Fruit fly (Drosophila melanogaster) whole organism, embryonic: ENCODE results near the gene CG42553.

Experiments used
- Adf1 ChIP-seq: fragments of 200-800 bp; sonication (Bioruptor generic); IDR thresholded peaks from 2 replicates; pipeline ENCODE4 v1.3.6; 2022; ENCODE audit warnings: missing biosample characterization, missing genetic modification characterization
- Bteb2 ChIP-seq: fragments of 200-800 bp; sonication (Bioruptor generic); optimal IDR thresholded peaks from 2 replicates; lab custom pipeline; 2016; ENCODE audit warnings: missing biosample characterization, missing genetic modification characterization
- CG10209 ChIP-seq: fragments of 200-800 bp; sonication (Bioruptor generic); optimal IDR thresholded peaks from 3 replicates; lab custom pipeline; 2017; ENCODE audit warnings: missing biosample characterization, mild to moderate bottlenecking, missing genetic modification characterization, missing genetic modification reagents
- CG10321 ChIP-seq: fragments of 200-800 bp; sonication (Bioruptor generic); IDR thresholded peaks from 2 replicates; pipeline ENCODE4 v1.3.6; 2022; ENCODE audit warnings: missing biosample characterization, missing genetic modification characterization
- CG10565 ChIP-seq: fragments of 200-800 bp; sonication (Bioruptor generic); optimal IDR thresholded peaks from 3 replicates; lab custom pipeline; 2016; ENCODE audit warnings: missing biosample characterization, mild to moderate bottlenecking, missing genetic modification characterization
- CG1233 ChIP-seq: fragments of 200-800 bp; sonication (Bioruptor generic); optimal IDR thresholded peaks from 4 replicates; lab custom pipeline; 2018; ENCODE audit warnings: missing biosample characterization, mild to moderate bottlenecking, missing genetic modification characterization
- CG12769 ChIP-seq: fragments of 200-800 bp; sonication (Bioruptor generic); optimal IDR thresholded peaks from 2 replicates; lab custom pipeline; 2019; ENCODE audit warnings: missing biosample characterization, mild to moderate bottlenecking, missing genetic modification characterization, moderate library complexity
- CG13123 ChIP-seq: fragments of 200-800 bp; sonication (Bioruptor generic); optimal IDR thresholded peaks from 2 replicates; lab custom pipeline; 2016; ENCODE audit warnings: missing biosample characterization, missing genetic modification characterization
- CG14710 ChIP-seq: fragments of 200-800 bp; sonication (Bioruptor generic); optimal IDR thresholded peaks from 3 replicates; lab custom pipeline; 2019; ENCODE audit warnings: missing biosample characterization, mild to moderate bottlenecking, missing genetic modification characterization, moderate library complexity
- CG17359 ChIP-seq: fragments of 200-800 bp; sonication (Bioruptor generic); optimal IDR thresholded peaks from 3 replicates; lab custom pipeline; 2018; ENCODE audit warnings: missing biosample characterization, mild to moderate bottlenecking, missing genetic modification characterization, moderate library complexity
- CG1832 ChIP-seq: fragments of 200-800 bp; sonication (Bioruptor generic); optimal IDR thresholded peaks from 2 replicates; lab custom pipeline; 2017; ENCODE audit warnings: missing biosample characterization, mild to moderate bottlenecking, missing genetic modification characterization, inconsistent platforms
- CG2129 ChIP-seq: fragments of 200-800 bp; sonication (Bioruptor generic); IDR thresholded peaks from 2 replicates; pipeline ENCODE4 v1.3.6; 2022; ENCODE audit warnings: missing biosample characterization, missing genetic modification characterization; ENCODE audit not compliant: partially characterized antibody
- CG31365 ChIP-seq: fragments of 200-800 bp; sonication (Bioruptor generic); optimal IDR thresholded peaks from 2 replicates; lab custom pipeline; 2018; ENCODE audit warnings: missing biosample characterization, mild to moderate bottlenecking, missing genetic modification characterization
- CG4360 ChIP-seq: fragments of 200-800 bp; sonication (Bioruptor generic); IDR thresholded peaks from 2 replicates; pipeline ENCODE4 v1.3.6; 2022; ENCODE audit warnings: missing biosample characterization, missing genetic modification characterization
- CG4617 ChIP-seq: fragments of 200-800 bp; sonication (Bioruptor generic); optimal IDR thresholded peaks from 3 replicates; lab custom pipeline; 2016; ENCODE audit warnings: missing biosample characterization, missing genetic modification characterization, borderline replicate concordance
- CG6813 ChIP-seq: fragments of 200-800 bp; sonication (Bioruptor generic); optimal IDR thresholded peaks from 2 replicates; lab custom pipeline; 2017; ENCODE audit warnings: missing biosample characterization, missing genetic modification characterization, mild to moderate bottlenecking, moderate library complexity, missing genetic modification reagents
- CG7271 ChIP-seq: fragments of 200-800 bp; sonication (Bioruptor generic); optimal IDR thresholded peaks from 2 replicates; lab custom pipeline; 2018; ENCODE audit warnings: missing biosample characterization, mild to moderate bottlenecking, missing genetic modification characterization, moderate library complexity
- CG9437 ChIP-seq: fragments of 200-800 bp; sonication (Bioruptor generic); optimal IDR thresholded peaks from 2 replicates; lab custom pipeline; 2018; ENCODE audit warnings: missing biosample characterization, mild to moderate bottlenecking, missing genetic modification characterization
- Camta ChIP-seq: fragments of 200-800 bp; sonication (Bioruptor generic); optimal IDR thresholded peaks from 2 replicates; lab custom pipeline; 2016; ENCODE audit warnings: missing biosample characterization, missing genetic modification characterization
- D19B ChIP-seq: fragments of 200-800 bp; sonication (Bioruptor generic); optimal IDR thresholded peaks from 2 replicates; lab custom pipeline; 2017; ENCODE audit warnings: missing biosample characterization, mild to moderate bottlenecking, missing genetic modification characterization
- Ets97D ChIP-seq: fragments of 200-800 bp; sonication (Bioruptor generic); optimal IDR thresholded peaks from 3 replicates; lab custom pipeline; 2016; ENCODE audit warnings: missing biosample characterization, missing genetic modification characterization
- Gsc ChIP-seq: fragments of 200-800 bp; sonication (Bioruptor generic); IDR thresholded peaks from 2 replicates; pipeline ENCODE4 v1.3.6; 2022; ENCODE audit warnings: missing biosample characterization, missing genetic modification characterization
- H2.0 ChIP-seq: fragments of 200-800 bp; sonication (Bioruptor generic); IDR thresholded peaks from 2 replicates; pipeline ENCODE4 v1.3.6; 2022; ENCODE audit warnings: missing biosample characterization, missing genetic modification characterization
- Kr ChIP-seq: fragments of 200-800 bp; sonication (Bioruptor generic); optimal IDR thresholded peaks from 2 replicates; lab custom pipeline; 2017; ENCODE audit warnings: missing biosample characterization, mild to moderate bottlenecking, missing genetic modification characterization
- Lhr ChIP-seq: fragments of 200-800 bp; sonication (Bioruptor generic); optimal IDR thresholded peaks from 3 replicates; lab custom pipeline; 2017; ENCODE audit warnings: mild to moderate bottlenecking, missing biosample characterization, missing genetic modification reagents, missing genetic modification characterization
- Mad ChIP-seq: fragments of 200-800 bp; sonication (Bioruptor generic); optimal IDR thresholded peaks from 2 replicates; lab custom pipeline; 2016; ENCODE audit warnings: missing biosample characterization, missing genetic modification characterization
- Myb ChIP-seq: fragments of 200-800 bp; sonication (Bioruptor generic); optimal IDR thresholded peaks from 2 replicates; lab custom pipeline; 2016; ENCODE audit warnings: missing biosample characterization, missing genetic modification characterization
- Nf-YB ChIP-seq: fragments of 200-800 bp; sonication (Bioruptor generic); optimal IDR thresholded peaks from 3 replicates; lab custom pipeline; 2019; ENCODE audit warnings: missing biosample characterization, mild to moderate bottlenecking, missing genetic modification characterization, moderate library complexity
- Oli ChIP-seq: fragments of 200-800 bp; sonication (Bioruptor generic); optimal IDR thresholded peaks from 2 replicates; lab custom pipeline; 2018; ENCODE audit warnings: missing biosample characterization, mild to moderate bottlenecking, missing genetic modification characterization, moderate library complexity
- Optix ChIP-seq: fragments of 200-800 bp; sonication (Bioruptor generic); IDR thresholded peaks from 3 replicates; pipeline ENCODE4 v1.3.6; 2022; ENCODE audit warnings: missing biosample characterization, missing genetic modification characterization
- Rfx ChIP-seq: fragments of 200-800 bp; sonication (Bioruptor generic); IDR thresholded peaks from 2 replicates; pipeline ENCODE4 v1.3.6; 2022; ENCODE audit warnings: missing biosample characterization, missing genetic modification characterization
- Xbp1 ChIP-seq: fragments of 200-800 bp; sonication (Bioruptor generic); optimal IDR thresholded peaks from 3 replicates; lab custom pipeline; 2016; ENCODE audit warnings: missing biosample characterization, mild to moderate bottlenecking, missing genetic modification characterization
- abd-A ChIP-seq: fragments of 200-800 bp; sonication (Bioruptor generic); optimal IDR thresholded peaks from 3 replicates; lab custom pipeline; 2019; ENCODE audit warnings: missing biosample characterization, mild to moderate bottlenecking, missing genetic modification characterization, moderate library complexity
- bab2 ChIP-seq: fragments of 200-800 bp; sonication (Bioruptor generic); optimal IDR thresholded peaks from 2 replicates; lab custom pipeline; 2016; ENCODE audit warnings: missing biosample characterization, missing genetic modification characterization
- chm ChIP-seq: fragments of 200-800 bp; sonication (Bioruptor generic); IDR thresholded peaks from 2 replicates; pipeline ENCODE4 v1.3.6; 2022; ENCODE audit warnings: missing biosample characterization, missing genetic modification characterization
- dmrt99B ChIP-seq: fragments of 200-800 bp; sonication (Bioruptor generic); optimal IDR thresholded peaks from 2 replicates; lab custom pipeline; 2018; ENCODE audit warnings: missing biosample characterization, mild to moderate bottlenecking, missing genetic modification characterization, moderate library complexity
- mld ChIP-seq: fragments of 200-800 bp; sonication (Bioruptor generic); IDR thresholded peaks from 3 replicates; pipeline ENCODE4 v1.3.6; 2022; ENCODE audit warnings: missing biosample characterization, missing genetic modification characterization; ENCODE audit not compliant: partially characterized antibody
- nau ChIP-seq: fragments of 200-800 bp; sonication (Bioruptor generic); optimal IDR thresholded peaks from 3 replicates; lab custom pipeline; 2017; ENCODE audit warnings: missing biosample characterization, mild to moderate bottlenecking, missing genetic modification characterization, missing genetic modification reagents
- pho ChIP-seq: fragments of 200-800 bp; sonication (Bioruptor generic); optimal IDR thresholded peaks from 2 replicates; lab custom pipeline; 2016; ENCODE audit warnings: missing biosample characterization, missing genetic modification characterization
- sens ChIP-seq: fragments of 200-800 bp; sonication (Bioruptor generic); peaks from one replicate; lab custom pipeline; 2016; ENCODE audit warnings: missing biosample characterization, missing genetic modification characterization
- slbo ChIP-seq: fragments of 200-800 bp; sonication (Bioruptor generic); IDR thresholded peaks from 2 replicates; pipeline ENCODE4 v1.3.6; 2022; ENCODE audit warnings: missing biosample characterization, missing genetic modification characterization
- sqz ChIP-seq: fragments of 200-800 bp; sonication (Bioruptor generic); optimal IDR thresholded peaks from 3 replicates; lab custom pipeline; 2018; ENCODE audit warnings: missing biosample characterization, mild to moderate bottlenecking, missing genetic modification characterization
- tup ChIP-seq: fragments of 200-800 bp; sonication (Bioruptor generic); optimal IDR thresholded peaks from 2 replicates; lab custom pipeline; 2016; ENCODE audit warnings: missing biosample characterization, mild to moderate bottlenecking, missing genetic modification characterization, moderate library complexity
- twi ChIP-seq: fragments of 200-800 bp; optimal IDR thresholded peaks from 2 replicates; lab custom pipeline; 2019; ENCODE audit warnings: missing biosample characterization, mild to moderate bottlenecking, missing genetic modification characterization, moderate library complexity
- wor ChIP-seq: fragments of 200-800 bp; sonication (Bioruptor generic); IDR thresholded peaks from 2 replicates; pipeline ENCODE4 v1.3.6; 2022; ENCODE audit warnings: missing biosample characterization, missing genetic modification characterization
- zfh1 ChIP-seq: fragments of 200-800 bp; sonication (Bioruptor generic); IDR thresholded peaks from 3 replicates; pipeline ENCODE4 v1.3.6; 2022; ENCODE audit warnings: missing biosample characterization, missing genetic modification characterization

CG42553 gene

dm6 chr3L:787635-788034 is 46.3 kb upstream of the CG42553 start (continued):
- TF ChIP-seq CG10321 (GFP tag; lab: Robert Waterston, UW) (no peak), sens (GFP tag; lab: Kevin White, UChicago) (peak; percentile 74), CG9437 (GFP tag; lab: Kevin White, UChicago) (no peak), Nf-YB (GFP tag; lab: Kevin White, UChicago) (no peak), CG10209 (GFP tag; lab: Kevin White, UChicago) (no peak), wor (no peak), Bteb2 (GFP tag; lab: Kevin White, UChicago) (no peak), CG17359 (tag; lab: Kevin White, UChicago) (peak; percentile 16), Optix (GFP tag; lab: Robert Waterston, UW) (no peak), CG4360 (GFP tag; lab: Robert Waterston, UW) (0 out of 2 replicates have a peak, but pooled peaks have one; percentile 10), Ets97D (no peak), Camta (GFP tag; lab: Kevin White, UChicago) (no peak), H2.0 (GFP tag; lab: Robert Waterston, UW) (no peak), dmrt99B (tag; lab: Kevin White, UChicago) (peak; percentile 30), CG1832 (GFP tag; lab: Kevin White, UChicago) (no peak), nau (GFP tag; lab: Kevin White, UChicago) (no peak), Oli (tag; lab: Kevin White, UChicago) (peak; percentile 31)

DNA sequence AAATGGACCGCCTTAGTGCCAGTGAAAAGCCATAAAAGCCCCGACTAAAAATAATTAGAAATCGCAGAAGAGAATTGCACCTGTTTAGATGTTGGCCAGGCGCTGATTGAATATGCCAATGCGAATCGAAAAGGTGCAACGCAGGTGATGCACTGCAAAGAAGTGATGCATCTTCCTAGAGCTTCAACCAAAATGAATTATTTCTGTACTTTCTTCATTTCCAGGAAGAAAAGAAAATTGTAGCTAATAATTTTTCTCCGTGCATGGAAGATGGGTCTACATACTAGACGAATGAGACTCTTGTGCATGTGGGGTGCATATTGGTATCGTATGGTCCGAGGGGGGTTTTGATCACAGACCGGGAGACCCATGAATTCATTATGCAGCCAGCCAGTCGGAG is 44.9 kb upstream of the CG42553 start:
- TF ChIP-seq sens (GFP tag; lab: Kevin White, UChicago) (peak; percentile 41), CG13123 (GFP tag; lab: Kevin White, UChicago) (no peak), twi (tag; lab: Kevin White, UChicago) (peak; percentile 11)

- TF ChIP-seq CG1233 (GFP tag; lab: Kevin White, UChicago) (peak; percentile 44), CG10565 (no peak), mld (GFP tag; lab: Robert Waterston, UW) (peak; percentile 56; the same call in 1 of the 3 replicates), Myb (GFP tag; lab: Kevin White, UChicago) (no peak), CG14710 (tag; lab: Kevin White, UChicago) (peak; percentile 70), chm (no peak), Adf1 (peak; percentile 35), CG7271 (peak; percentile 41), zfh1 (GFP tag; lab: Robert Waterston, UW) (peak; percentile 67; the same call in 2 of the 3 replicates), Lhr (no peak), CG4617 (peak; percentile 13), dmrt99B (tag; lab: Kevin White, UChicago) (peak; percentile 81), sqz (GFP tag; lab: Kevin White, UChicago) (peak; percentile 56), Rfx (GFP tag; lab: Robert Waterston, UW) (no peak; the same call in 1 of the 2 replicates), CG31365 (tag; lab: Kevin White, UChicago) (peak; percentile 0), abd-A (tag; lab: Kevin White, UChicago) (no peak), CG10321 (GFP tag; lab: Robert Waterston, UW) (no peak), bab2 (GFP tag; lab: Kevin White, UChicago) (peak; percentile 31), D19B (GFP tag; lab: Kevin White, UChicago) (peak; percentile 3), CG6813 (GFP tag; lab: Kevin White, UChicago) (peak; percentile 12), CG2129 (no peak), Mad (GFP tag; lab: Kevin White, UChicago) (no peak), CG12769 (tag; lab: Kevin White, UChicago) (peak; percentile 54), pho (GFP tag; lab: Kevin White, UChicago) (no peak), Kr (GFP tag; lab: Kevin White, UChicago) (no peak), slbo (GFP tag; lab: Robert Waterston, UW) (peak; percentile 18; the same call in 1 of the 2 replicates), tup (GFP tag; lab: Kevin White, UChicago) (peak; percentile 5), Xbp1 (GFP tag; lab: Kevin White, UChicago) (peak; percentile 66), Gsc (GFP tag; lab: Robert Waterston, UW) (no peak)
Measured at dm6 chr3L:791251-791991, 42.5 kb upstream of the CG42553 start.
